Worm (Caenorhabditis elegans): ENCODE results near the gene ZK512.11.
A peak's percentile ranks its signal among the peaks of the same experiment; 100 is the strongest.

Gene ZK512.11

DNA sequence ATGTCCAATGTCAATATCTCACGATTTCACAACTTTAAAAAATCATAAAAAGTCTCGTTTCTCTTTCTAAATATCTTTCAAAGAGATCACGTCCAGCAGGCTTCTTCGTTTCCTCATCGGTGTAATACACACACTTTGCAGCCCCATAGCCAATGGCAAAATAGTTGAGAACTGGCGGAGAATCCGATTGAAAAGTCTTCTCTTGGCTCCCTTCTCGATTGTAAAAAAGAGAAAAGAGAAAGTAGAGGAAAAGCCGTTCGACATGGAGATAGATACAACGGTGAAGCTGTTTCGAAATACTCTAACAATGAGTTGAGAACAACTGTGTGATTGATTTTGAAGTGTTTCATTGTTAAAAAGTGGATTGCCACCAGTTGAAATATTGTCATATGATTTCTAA is 7.8 kb downstream of the ZK512.11 start (continued):
- TF ChIP-seq jun-1 (tag; optimal IDR thresholded peaks at IDR 0.05) (no peak), mdl-1 (tag; optimal IDR thresholded peaks at IDR 0.05) (peak in 1 of 2 experiments; percentile 16), nhr-76 (tag; optimal IDR thresholded peaks at IDR 0.05) (no peak), nhr-19 (GFP tag; conservative IDR thresholded peaks at IDR 0.05) (peak; percentile 22; the same call in 1 of the 2 replicates), C34B4.2 (tag; optimal IDR thresholded peaks at IDR 0.05) (no peak), nhr-84 (tag; optimal IDR thresholded peaks at IDR 0.05) (no peak), nhr-12 (tag; optimal IDR thresholded peaks at IDR 0.05) (no peak), alr-1 (tag; optimal IDR thresholded peaks at IDR 0.05; ENCODE audit: borderline replicate concordance) (no peak), Y116A8C.19 (tag; optimal IDR thresholded peaks at IDR 0.05; ENCODE audit: borderline replicate concordance) (no peak), sup-37 (GFP tag; optimal IDR thresholded peaks at IDR 0.05) (no peak), skn-1 (tag; optimal IDR thresholded peaks at IDR 0.05) (no peak), F16B12.6 (tag; optimal IDR thresholded peaks at IDR 0.05) (no peak), lsy-2 (tag; optimal IDR thresholded peaks at IDR 0.05) (peak; percentile 6 to 52), egl-27 (tag; optimal IDR thresholded peaks at IDR 0.05) (no peak), isw-1 (GFP tag; IDR thresholded peaks at IDR 0.05) (no peak), C16A3.4 (tag; optimal IDR thresholded peaks at IDR 0.05) (peak; percentile 11), rnt-1 (tag; optimal IDR thresholded peaks at IDR 0.05) (peak; percentile 64), ztf-11 (tag; optimal IDR thresholded peaks at IDR 0.05) (no peak), sptf-1 (tag; optimal IDR thresholded peaks at IDR 0.05) (no peak), ets-5 (GFP tag; IDR thresholded peaks at IDR 0.05) (no peak), mep-1 (tag; optimal IDR thresholded peaks at IDR 0.05) (peak; percentile 40), grh-1 (GFP tag; IDR thresholded peaks at IDR 0.05) (no peak), egl-13 (tag; optimal IDR thresholded peaks at IDR 0.05) (no peak), blmp-1 (tag; optimal IDR thresholded peaks at IDR 0.05) (no peak), hlh-17 (GFP tag; optimal IDR thresholded peaks at IDR 0.05; ENCODE audit: borderline replicate concordance) (no peak), C04F5.9 (tag; optimal IDR thresholded peaks at IDR 0.05) (no peak), fkh-8 (tag; optimal IDR thresholded peaks at IDR 0.05) (no peak), unc-62 (GFP tag; optimal IDR thresholded peaks at IDR 0.05) (no peak), dsc-1 (tag; optimal IDR thresholded peaks at IDR 0.05) (no peak), nhr-90 (tag; optimal IDR thresholded peaks at IDR 0.05; ENCODE audit: poor library complexity) (no peak), sox-4 (tag; optimal IDR thresholded peaks at IDR 0.05) (no peak), nhr-237 (tag; optimal IDR thresholded peaks at IDR 0.05) (no peak), pqm-1 (tag; optimal IDR thresholded peaks at IDR 0.05) (no peak), elt-3 (tag; optimal IDR thresholded peaks at IDR 0.05) (no peak), lin-15B (tag; optimal IDR thresholded peaks at IDR 0.05) (no peak), ceh-90 (tag; optimal IDR thresholded peaks at IDR 0.05) (no peak), lin-35 (GFP tag; optimal IDR thresholded peaks at IDR 0.05) (no peak), snpc-4 (tag; optimal IDR thresholded peaks at IDR 0.05) (no peak), xbp-1 (tag; optimal IDR thresholded peaks at IDR 0.05) (no peak), snu-23 (GFP tag; optimal IDR thresholded peaks at IDR 0.05) (peak; percentile 29), unc-30 (tag; optimal IDR thresholded peaks at IDR 0.05) (no peak), elt-2 (tag; optimal IDR thresholded peaks at IDR 0.05) (no peak), pax-3 (tag; optimal IDR thresholded peaks at IDR 0.05) (no peak), ceh-88 (GFP tag; IDR thresholded peaks at IDR 0.05) (no peak), efl-3 (GFP tag; optimal IDR thresholded peaks at IDR 0.05) (no peak), ama-1 (optimal IDR thresholded peaks at IDR 0.05) (no peak), fkh-10 (GFP tag; optimal IDR thresholded peaks at IDR 0.05) (no peak), ceh-8 (GFP tag; optimal IDR thresholded peaks at IDR 0.05) (no peak), swsn-7 (tag; optimal IDR thresholded peaks at IDR 0.05) (no peak), zag-1 (tag; optimal IDR thresholded peaks at IDR 0.05) (no peak), lin-14 (GFP tag; optimal IDR thresholded peaks at IDR 0.05) (peak; percentile 82), lin-13 (GFP tag; optimal IDR thresholded peaks at IDR 0.05) (no peak), hlh-4 (tag; optimal IDR thresholded peaks at IDR 0.05) (no peak), lin-39 (tag; optimal IDR thresholded peaks at IDR 0.05) (peak; percentile 4)

All from whole organism, L1 larva.